Fruit fly (Drosophila melanogaster) whole organism, embryonic: ENCODE data around the gene Patr-1.
A peak's percentile ranks its signal among the peaks of the same experiment; 100 is the strongest.

ENCODE experiments used
- Aef1 ChIP-seq: fragments of 200-800 bp; sonication (Bioruptor generic); IDR thresholded peaks from 3 replicates; pipeline ENCODE4 v1.3.6; 2022; ENCODE audit warnings: missing biosample characterization, missing genetic modification characterization
- B-H1 ChIP-seq: fragments of 200-800 bp; sonication (Bioruptor generic); IDR thresholded peaks from 3 replicates; pipeline ENCODE4 v1.3.6; 2022; ENCODE audit warnings: missing biosample characterization, missing genetic modification characterization
- CG10147 ChIP-seq: fragments of 200-800 bp; sonication (Bioruptor generic); optimal IDR thresholded peaks from 2 replicates; lab custom pipeline; 2019; ENCODE audit warnings: missing biosample characterization, mild to moderate bottlenecking, missing genetic modification characterization, moderate library complexity
- CG10462 ChIP-seq: fragments of 200-800 bp; sonication (Bioruptor generic); optimal IDR thresholded peaks from 2 replicates; lab custom pipeline; 2016; ENCODE audit warnings: missing biosample characterization, missing genetic modification characterization
- CG11093 ChIP-seq: fragments of 200-800 bp; sonication (Bioruptor generic); IDR thresholded peaks from 3 replicates; pipeline ENCODE4 v1.3.6; 2022; ENCODE audit warnings: missing biosample characterization, missing genetic modification characterization
- CG12104 ChIP-seq: fragments of 200-800 bp; sonication (Bioruptor generic); optimal IDR thresholded peaks from 3 replicates; lab custom pipeline; 2016; ENCODE audit warnings: missing biosample characterization, missing genetic modification characterization
- CG13123 ChIP-seq: fragments of 200-800 bp; sonication (Bioruptor generic); optimal IDR thresholded peaks from 2 replicates; lab custom pipeline; 2016; ENCODE audit warnings: missing biosample characterization, missing genetic modification characterization
- CG13287 ChIP-seq: fragments of 200-800 bp; sonication (Bioruptor generic); IDR thresholded peaks from 2 replicates; pipeline ENCODE4 v1.3.6; 2022; ENCODE audit warnings: missing biosample characterization, missing genetic modification characterization; ENCODE audit not compliant: partially characterized antibody
- CG14441 ChIP-seq: fragments of 200-800 bp; sonication (Bioruptor generic); IDR thresholded peaks from 2 replicates; pipeline ENCODE4 v1.3.6; 2022; ENCODE audit warnings: missing biosample characterization, missing genetic modification characterization
- CG15073 ChIP-seq: fragments of 200-800 bp; sonication (Bioruptor generic); optimal IDR thresholded peaks from 2 replicates; lab custom pipeline; 2016; ENCODE audit warnings: missing biosample characterization, missing genetic modification characterization
- CG17359 ChIP-seq: fragments of 200-800 bp; sonication (Bioruptor generic); optimal IDR thresholded peaks from 3 replicates; lab custom pipeline; 2018; ENCODE audit warnings: missing biosample characterization, mild to moderate bottlenecking, missing genetic modification characterization, moderate library complexity
- CG18262 ChIP-seq: fragments of 200-800 bp; optimal IDR thresholded peaks from 3 replicates; lab custom pipeline; 2019; ENCODE audit warnings: missing biosample characterization, mild to moderate bottlenecking, missing genetic modification characterization, moderate library complexity
- CG18619 ChIP-seq: fragments of 200-800 bp; sonication (Bioruptor generic); optimal IDR thresholded peaks from 3 replicates; lab custom pipeline; 2017; ENCODE audit warnings: missing biosample characterization, mild to moderate bottlenecking, missing genetic modification characterization
- CG2199 ChIP-seq: fragments of 200-800 bp; sonication (Bioruptor generic); IDR thresholded peaks from 3 replicates; pipeline ENCODE4 v1.3.6; 2022; ENCODE audit warnings: missing biosample characterization, missing genetic modification characterization
- CG2875 ChIP-seq: fragments of 200-800 bp; sonication (Bioruptor generic); optimal IDR thresholded peaks from 2 replicates; lab custom pipeline; 2017; ENCODE audit warnings: missing biosample characterization, mild to moderate bottlenecking, missing genetic modification characterization, missing genetic modification reagents
- CG30431 ChIP-seq: fragments of 200-800 bp; sonication (Bioruptor generic); optimal IDR thresholded peaks from 2 replicates; lab custom pipeline; 2017; ENCODE audit warnings: missing biosample characterization, missing genetic modification characterization
- CG3065 ChIP-seq: fragments of 200-800 bp; sonication (Bioruptor generic); optimal IDR thresholded peaks from 2 replicates; lab custom pipeline; 2016; ENCODE audit warnings: missing biosample characterization, missing genetic modification characterization
- CG3163 ChIP-seq: fragments of 200-800 bp; sonication (Bioruptor generic); optimal IDR thresholded peaks from 3 replicates; lab custom pipeline; 2016; ENCODE audit warnings: missing biosample characterization, missing genetic modification characterization
- CG3281 ChIP-seq: fragments of 200-800 bp; sonication (Bioruptor generic); optimal IDR thresholded peaks from 3 replicates; lab custom pipeline; 2017; ENCODE audit warnings: missing biosample characterization, mild to moderate bottlenecking, missing genetic modification characterization
- CG3407 ChIP-seq: fragments of 200-800 bp; sonication (Bioruptor generic); optimal IDR thresholded peaks from 2 replicates; lab custom pipeline; 2018; ENCODE audit warnings: missing biosample characterization, mild to moderate bottlenecking, missing genetic modification characterization
- CG3995 ChIP-seq: fragments of 200-800 bp; sonication (Bioruptor generic); optimal IDR thresholded peaks from 3 replicates; lab custom pipeline; 2016; ENCODE audit warnings: missing biosample characterization, missing genetic modification characterization
- CG4730 ChIP-seq: fragments of 200-800 bp; sonication (Bioruptor generic); IDR thresholded peaks from 2 replicates; pipeline ENCODE4 v1.3.6; 2022; ENCODE audit warnings: missing biosample characterization, missing genetic modification characterization
- CG6854 ChIP-seq: fragments of 200-800 bp; sonication (Bioruptor generic); optimal IDR thresholded peaks from 3 replicates; lab custom pipeline; 2017; ENCODE audit warnings: missing biosample characterization, mild to moderate bottlenecking, missing genetic modification characterization
- Ets65A ChIP-seq: fragments of 200-800 bp; sonication (Bioruptor generic); peaks from one replicate; lab custom pipeline; 2016; ENCODE audit warnings: missing biosample characterization, missing genetic modification characterization
- HmgZ ChIP-seq: fragments of 200-800 bp; sonication (Bioruptor generic); optimal IDR thresholded peaks from 2 replicates; lab custom pipeline; 2018; ENCODE audit warnings: missing biosample characterization, mild to moderate bottlenecking, missing genetic modification characterization
- Kr ChIP-seq: fragments of 200-800 bp; sonication (Bioruptor generic); optimal IDR thresholded peaks from 2 replicates; lab custom pipeline; 2017; ENCODE audit warnings: missing biosample characterization, mild to moderate bottlenecking, missing genetic modification characterization
- MESR4 ChIP-seq: fragments of 200-800 bp; sonication (Bioruptor generic); optimal IDR thresholded peaks from 2 replicates; lab custom pipeline; 2018; ENCODE audit warnings: missing biosample characterization, mild to moderate bottlenecking, missing genetic modification characterization, moderate library complexity
- MTF-1 ChIP-seq: fragments of 200-800 bp; sonication (Bioruptor generic); optimal IDR thresholded peaks from 2 replicates; lab custom pipeline; 2018; ENCODE audit warnings: missing biosample characterization, mild to moderate bottlenecking, missing genetic modification characterization, borderline replicate concordance
- Med ChIP-seq: fragments of 200-800 bp; sonication (Bioruptor generic); peaks from one replicate; lab custom pipeline; 2016; ENCODE audit warnings: missing biosample characterization, missing genetic modification characterization, mild to moderate bottlenecking, inconsistent platforms, moderate library complexity
- Nf-YA ChIP-seq: fragments of 200-800 bp; sonication (Bioruptor generic); IDR thresholded peaks from 2 replicates; pipeline ENCODE4 v1.3.6; 2022; ENCODE audit warnings: missing biosample characterization, missing genetic modification characterization
- Scr ChIP-seq: fragments of 200-800 bp; sonication (Bioruptor generic); IDR thresholded peaks from 2 replicates; pipeline ENCODE4 v1.3.6; 2022; ENCODE audit warnings: missing biosample characterization, missing genetic modification characterization; ENCODE audit not compliant: partially characterized antibody
- Trl ChIP-seq, 3 experiments: fragments of >200 bp in 2 of 3; fragments of 200-800 bp in 1 of 3; sonication (Bioruptor generic) in 1 of 3; optimal IDR thresholded peaks; 2 replicates in 1 of 3; 3 replicates in 2 of 3; lab custom pipeline; 2016 to 2017; ENCODE audit warnings: missing biosample characterization in 1 of 3, missing genetic modification characterization in 1 of 3
- Xbp1 ChIP-seq: fragments of 200-800 bp; sonication (Bioruptor generic); optimal IDR thresholded peaks from 3 replicates; lab custom pipeline; 2016; ENCODE audit warnings: missing biosample characterization, mild to moderate bottlenecking, missing genetic modification characterization
- ac ChIP-seq: fragments of 200-800 bp; sonication (Bioruptor generic); optimal IDR thresholded peaks from 3 replicates; lab custom pipeline; 2017; ENCODE audit warnings: missing biosample characterization, mild to moderate bottlenecking, missing genetic modification characterization
- ash1 ChIP-seq: fragments of 200-800 bp; sonication (Bioruptor generic); optimal IDR thresholded peaks from 2 replicates; lab custom pipeline; 2018; ENCODE audit warnings: missing biosample characterization, mild to moderate bottlenecking, missing genetic modification characterization
- az2 ChIP-seq: fragments of 200-800 bp; sonication (Bioruptor generic); optimal IDR thresholded peaks from 3 replicates; lab custom pipeline; 2016; ENCODE audit warnings: missing biosample characterization, missing genetic modification characterization
- bcd ChIP-seq: fragments of 200-800 bp; sonication (Bioruptor generic); optimal IDR thresholded peaks from 2 replicates; lab custom pipeline; 2017; ENCODE audit warnings: missing biosample characterization, mild to moderate bottlenecking, missing genetic modification characterization
- crp ChIP-seq, 2 experiments: fragments of 200-800 bp; sonication (Bioruptor generic); optimal IDR thresholded peaks; 2 replicates in 1 of 2; 3 replicates in 1 of 2; lab custom pipeline; 2017; ENCODE audit warnings: missing biosample characterization in 2 of 2, missing genetic modification characterization in 2 of 2, mild to moderate bottlenecking in 1 of 2, moderate library complexity in 1 of 2
- dpn ChIP-seq, 2 experiments: fragments of 200-800 bp; sonication (Bioruptor generic); optimal IDR thresholded peaks; 3 replicates each; lab custom pipeline; 2016; ENCODE audit warnings: missing biosample characterization in 2 of 2, missing genetic modification characterization in 2 of 2
- ems ChIP-seq: fragments of 200-800 bp; sonication (Bioruptor generic); optimal IDR thresholded peaks from 3 replicates; lab custom pipeline; 2016; ENCODE audit warnings: missing biosample characterization, missing genetic modification characterization
- fd102C ChIP-seq: fragments of 200-800 bp; sonication (Bioruptor generic); optimal IDR thresholded peaks from 2 replicates; lab custom pipeline; 2018; ENCODE audit warnings: missing biosample characterization, mild to moderate bottlenecking, missing genetic modification characterization, moderate library complexity
- fd3F ChIP-seq: fragments of 200-800 bp; sonication (Bioruptor generic); optimal IDR thresholded peaks from 2 replicates; lab custom pipeline; 2018; ENCODE audit warnings: missing biosample characterization, mild to moderate bottlenecking, missing genetic modification characterization, moderate library complexity
- lab ChIP-seq: fragments of 200-800 bp; sonication (Bioruptor generic); optimal IDR thresholded peaks from 3 replicates; lab custom pipeline; 2017; ENCODE audit warnings: missing biosample characterization, missing genetic modification characterization, mild to moderate bottlenecking, moderate library complexity, missing genetic modification reagents
- lilli ChIP-seq: fragments of 200-800 bp; sonication (Bioruptor generic); optimal IDR thresholded peaks from 3 replicates; lab custom pipeline; 2016; ENCODE audit warnings: missing biosample characterization, missing genetic modification characterization
- lola ChIP-seq, 3 experiments: fragments of >200 bp in 2 of 3; fragments of 200-800 bp in 1 of 3; sonication (Bioruptor generic) in 1 of 3; optimal IDR thresholded peaks; 2 replicates each; lab custom pipeline; 2017 to 2019; ENCODE audit warnings: missing biosample characterization in 3 of 3, missing genetic modification characterization in 3 of 3, mild to moderate bottlenecking in 1 of 3, moderate library complexity in 1 of 3
- maf-S ChIP-seq: fragments of 200-800 bp; sonication (Bioruptor generic); optimal IDR thresholded peaks from 2 replicates; lab custom pipeline; 2016; ENCODE audit warnings: missing biosample characterization, missing genetic modification characterization
- pros ChIP-seq: fragments of 200-800 bp; sonication (Bioruptor generic); optimal IDR thresholded peaks from 3 replicates; lab custom pipeline; 2019; ENCODE audit warnings: missing biosample characterization, mild to moderate bottlenecking, missing genetic modification characterization, moderate library complexity
- ssp ChIP-seq: fragments of 200-800 bp; sonication (Bioruptor generic); IDR thresholded peaks from 2 replicates; pipeline ENCODE4 v1.3.6; 2022; ENCODE audit warnings: missing biosample characterization, missing genetic modification characterization
- tup ChIP-seq: fragments of 200-800 bp; sonication (Bioruptor generic); optimal IDR thresholded peaks from 2 replicates; lab custom pipeline; 2016; ENCODE audit warnings: missing biosample characterization, mild to moderate bottlenecking, missing genetic modification characterization, moderate library complexity

Gene Patr-1

DNA sequence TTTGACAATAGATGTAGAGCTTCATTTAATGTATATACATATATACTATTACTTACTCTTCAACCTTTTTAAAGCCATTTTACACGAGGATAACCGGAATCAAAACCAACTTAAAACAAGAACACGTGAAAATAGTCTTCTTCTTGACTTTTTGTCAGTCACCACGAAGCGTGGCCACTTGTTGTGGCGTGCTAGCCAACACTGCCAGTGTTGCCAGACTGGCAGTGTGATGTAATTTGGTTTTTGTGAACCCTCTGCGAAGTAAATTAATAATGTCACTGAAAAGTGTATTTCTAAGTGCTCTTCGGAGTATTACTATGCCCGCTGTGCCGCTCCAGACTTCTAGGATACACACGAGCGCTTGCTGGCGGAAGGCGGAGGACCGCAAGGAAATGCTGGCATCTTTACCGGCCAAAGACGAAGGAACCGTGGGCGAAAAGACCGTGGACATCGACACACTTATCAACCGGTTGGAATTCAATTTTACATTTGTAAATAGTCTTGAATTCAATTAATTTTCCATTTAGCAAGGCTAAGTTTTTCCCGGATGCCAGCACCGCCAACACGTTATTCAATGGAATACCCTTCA, 29.3 kb downstream of the Patr-1 start, which contains the start of the genes Ns1 and mRpS11 (continued):
- TF ChIP-seq CG3281 (GFP tag; lab: Kevin White, UChicago) (peak; percentile 34), Nf-YA (GFP tag; lab: Robert Waterston, UW) (no peak), ssp (GFP tag; lab: Robert Waterston, UW) (no peak), Ets65A (peak; percentile 94), lab (no peak), CG18262 (tag; lab: Kevin White, UChicago) (peak; percentile 13), lilli (GFP tag; lab: Kevin White, UChicago) (peak; percentile 24), CG17359 (tag; lab: Kevin White, UChicago) (peak; percentile 2), Trl (optimal IDR thresholded peaks at IDR 0.05; lab: Kevin White, UChicago) (no peak), Trl (GFP tag; optimal IDR thresholded peaks at IDR 0.05; lab: Kevin White, UChicago) (peak; percentile 39), Xbp1 (peak; percentile 41), CG3163 (GFP tag; lab: Kevin White, UChicago) (peak; percentile 15), crp (GFP tag; optimal IDR thresholded peaks at IDR 0.05; lab: Kevin White, UChicago) (peak in 1 of 2 experiments; percentile 40), Med (GFP tag; lab: Kevin White, UChicago) (peak; percentile 94), ash1 (no peak), CG6854 (GFP tag; lab: Kevin White, UChicago) (no peak), CG15073 (GFP tag; lab: Kevin White, UChicago) (no peak), ac (GFP tag; lab: Kevin White, UChicago) (no peak), CG13123 (GFP tag; lab: Kevin White, UChicago) (no peak), B-H1 (GFP tag; lab: Robert Waterston, UW) (no peak), Aef1 (GFP tag; lab: Robert Waterston, UW) (no peak), pros (GFP tag; lab: Kevin White, UChicago) (no peak), CG30431 (no peak), CG10462 (GFP tag; lab: Kevin White, UChicago) (no peak), fd102C (no peak), CG13287 (GFP tag; lab: Robert Waterston, UW) (peak; percentile 57; the same call in 1 of the 2 replicates), ems (no peak), fd3F (GFP tag; lab: Kevin White, UChicago) (no peak), CG3995 (GFP tag; lab: Kevin White, UChicago) (peak; percentile 73), CG2875 (no peak), maf-S (GFP tag; lab: Kevin White, UChicago) (no peak), Kr (GFP tag; lab: Kevin White, UChicago) (no peak), bcd (GFP tag; lab: Kevin White, UChicago) (peak; percentile 14), CG2199 (GFP tag; lab: Robert Waterston, UW) (peak; percentile 68; the same call in 1 of the 3 replicates), MESR4 (GFP tag; lab: Kevin White, UChicago) (peak; percentile 96), CG14441 (GFP tag; lab: Robert Waterston, UW) (no peak), az2 (GFP tag; lab: Kevin White, UChicago) (no peak), MTF-1 (GFP tag; lab: Kevin White, UChicago) (no peak), Scr (GFP tag; lab: Robert Waterston, UW) (peak; percentile 49), tup (GFP tag; lab: Kevin White, UChicago) (no peak), dpn (GFP tag; optimal IDR thresholded peaks at IDR 0.05; lab: Kevin White, UChicago) (peak; percentile 29 to 52), CG18619 (GFP tag; lab: Kevin White, UChicago) (no peak), lola (GFP tag; optimal IDR thresholded peaks at IDR 0.05; lab: Kevin White, UChicago) (no peak), CG12104 (GFP tag; lab: Kevin White, UChicago) (peak; percentile 49), CG10147 (no peak), CG4730 (GFP tag; lab: Robert Waterston, UW) (no peak), HmgZ (tag; lab: Kevin White, UChicago) (peak; percentile 81), CG3065 (peak; percentile 37), CG11093 (GFP tag; lab: Robert Waterston, UW) (no peak), CG3407 (GFP tag; lab: Kevin White, UChicago) (no peak)
